Worm (Caenorhabditis elegans) whole organism, late embryonic: ENCODE data around the gene arrd-10.

ENCODE experiments used
- C08G9.2 ChIP-seq: sonication (generic microtip); optimal IDR thresholded peaks from 2 replicates; lab custom pipeline; 2016; ENCODE audit warnings: mild to moderate bottlenecking, missing genetic modification characterization, moderate library complexity, missing compliant biosample characterization
- C38D4.7 ChIP-seq: fragments of 200-800 bp; sonication (Bioruptor generic); optimal IDR thresholded peaks from 2 replicates; lab custom pipeline; 2018; ENCODE audit warnings: mild to moderate bottlenecking, missing genetic modification characterization, moderate library complexity, missing compliant biosample characterization
- K02D7.2 ChIP-seq: sonication (generic microtip); optimal IDR thresholded peaks from 2 replicates; lab custom pipeline; 2017; ENCODE audit warnings: mild to moderate bottlenecking, missing genetic modification characterization, missing compliant biosample characterization
- K09A11.1 ChIP-seq: sonication (generic microtip); optimal IDR thresholded peaks from 2 replicates; lab custom pipeline; 2017; ENCODE audit warnings: antibody characterized with exemption, mild to moderate bottlenecking, missing genetic modification characterization, missing compliant biosample characterization; ENCODE audit not compliant: insufficient read depth
- T23F11.4 ChIP-seq: fragments of 200-800 bp; sonication (Bioruptor generic); optimal IDR thresholded peaks from 2 replicates; lab custom pipeline; 2018; ENCODE audit warnings: mild to moderate bottlenecking, missing genetic modification characterization, missing compliant biosample characterization
- ahr-1 ChIP-seq: sonication (generic microtip); optimal IDR thresholded peaks from 2 replicates; lab custom pipeline; 2016; ENCODE audit warnings: missing genetic modification characterization, missing compliant biosample characterization
- ceh-14 ChIP-seq: sonication (generic microtip); optimal IDR thresholded peaks from 2 replicates; lab custom pipeline; 2016; ENCODE audit warnings: missing genotype, missing genetic modification characterization, missing compliant biosample characterization
- ceh-18 ChIP-seq: sonication (generic microtip); optimal IDR thresholded peaks from 2 replicates; lab custom pipeline; 2016; ENCODE audit warnings: missing genetic modification characterization, missing compliant biosample characterization
- ceh-2 ChIP-seq: sonication (generic microtip); optimal IDR thresholded peaks from 2 replicates; lab custom pipeline; 2016; ENCODE audit warnings: missing genotype, missing genetic modification characterization, missing compliant biosample characterization
- ceh-22 ChIP-seq: sonication (generic microtip); optimal IDR thresholded peaks from 2 replicates; lab custom pipeline; 2017; ENCODE audit warnings: missing biosample characterization, missing genetic modification characterization
- ceh-24 ChIP-seq: sonication (generic microtip); optimal IDR thresholded peaks from 2 replicates; lab custom pipeline; 2016; ENCODE audit warnings: mild to moderate bottlenecking, missing genetic modification characterization, missing compliant biosample characterization
- ceh-31 ChIP-seq: sonication (generic microtip); optimal IDR thresholded peaks from 2 replicates; lab custom pipeline; 2016; ENCODE audit warnings: missing genetic modification characterization, missing compliant biosample characterization
- ceh-48 ChIP-seq: sonication (generic microtip); optimal IDR thresholded peaks from 2 replicates; lab custom pipeline; 2016; ENCODE audit warnings: missing genetic modification characterization, inconsistent platforms, missing compliant biosample characterization
- ceh-9 ChIP-seq: sonication (generic microtip); optimal IDR thresholded peaks from 2 replicates; lab custom pipeline; 2016; ENCODE audit warnings: mild to moderate bottlenecking, missing genetic modification characterization, inconsistent platforms, missing compliant biosample characterization
- dve-1 ChIP-seq: sonication (generic microtip); optimal IDR thresholded peaks from 2 replicates; lab custom pipeline; 2017; ENCODE audit warnings: antibody characterized with exemption, mild to moderate bottlenecking, missing genetic modification characterization, missing compliant biosample characterization
- elt-2 ChIP-seq: sonication (generic microtip); optimal IDR thresholded peaks from 2 replicates; lab custom pipeline; 2016; ENCODE audit warnings: missing genetic modification reagents, missing genetic modification characterization, missing compliant biosample characterization
- elt-4 ChIP-seq: sonication (generic microtip); optimal IDR thresholded peaks from 2 replicates; lab custom pipeline; 2016; ENCODE audit warnings: missing genetic modification characterization, missing compliant biosample characterization
- eyg-1 ChIP-seq: sonication (generic microtip); optimal IDR thresholded peaks from 2 replicates; lab custom pipeline; 2016; ENCODE audit warnings: missing genotype, missing genetic modification characterization, missing compliant biosample characterization
- fax-1 ChIP-seq: sonication (generic microtip); optimal IDR thresholded peaks from 2 replicates; lab custom pipeline; 2016; ENCODE audit warnings: missing genotype, missing genetic modification characterization, missing compliant biosample characterization
- gmeb-2 ChIP-seq: sonication (generic microtip); optimal IDR thresholded peaks from 2 replicates; lab custom pipeline; 2016; ENCODE audit warnings: missing genetic modification characterization, inconsistent platforms, missing compliant biosample characterization
- hlh-13 ChIP-seq: fragments of 200-800 bp; sonication (Bioruptor generic); optimal IDR thresholded peaks from 2 replicates; lab custom pipeline; 2018; ENCODE audit warnings: mild to moderate bottlenecking, missing genetic modification characterization, missing compliant biosample characterization
- hlh-15 ChIP-seq: sonication (generic microtip); optimal IDR thresholded peaks from 2 replicates; lab custom pipeline; 2016; ENCODE audit warnings: missing genetic modification characterization, missing compliant biosample characterization
- hlh-30 ChIP-seq: sonication (generic microtip); optimal IDR thresholded peaks from 2 replicates; lab custom pipeline; 2017; ENCODE audit warnings: antibody characterized with exemption, missing genetic modification characterization, missing compliant biosample characterization; ENCODE audit not compliant: insufficient read depth
- hlh-6 ChIP-seq: sonication (generic microtip); optimal IDR thresholded peaks from 2 replicates; lab custom pipeline; 2016; ENCODE audit warnings: missing genotype, missing genetic modification characterization, missing compliant biosample characterization
- hlh-8 ChIP-seq: sonication (generic microtip); optimal IDR thresholded peaks from 2 replicates; lab custom pipeline; 2016; ENCODE audit warnings: missing genotype, missing genetic modification characterization, missing compliant biosample characterization
- lim-6 ChIP-seq: sonication (generic microtip); optimal IDR thresholded peaks from 2 replicates; lab custom pipeline; 2016; ENCODE audit warnings: missing genetic modification characterization, missing compliant biosample characterization
- lin-11 ChIP-seq: fragments of 200-800 bp; sonication (Bioruptor generic); optimal IDR thresholded peaks from 2 replicates; lab custom pipeline; 2018; ENCODE audit warnings: mild to moderate bottlenecking, missing genetic modification characterization, missing compliant biosample characterization
- nhr-11 ChIP-seq: fragments of 150-350 bp; optimal IDR thresholded peaks from 2 replicates; lab custom pipeline; 2014; ENCODE audit warnings: missing biosample characterization, missing genetic modification characterization
- nhr-232 ChIP-seq: sonication (generic microtip); optimal IDR thresholded peaks from 2 replicates; lab custom pipeline; 2016; ENCODE audit warnings: missing genetic modification characterization, missing compliant biosample characterization
- odd-2 ChIP-seq: sonication (generic microtip); optimal IDR thresholded peaks from 2 replicates; lab custom pipeline; 2017; ENCODE audit warnings: antibody characterized with exemption, mild to moderate bottlenecking, missing genetic modification characterization, missing compliant biosample characterization
- pat-9 ChIP-seq: fragments of 200-800 bp; sonication (Bioruptor generic); optimal IDR thresholded peaks from 2 replicates; lab custom pipeline; 2018; ENCODE audit warnings: mild to moderate bottlenecking, missing genetic modification characterization, moderate library complexity, missing compliant biosample characterization
- pqm-1 ChIP-seq: sonication (generic microtip); optimal IDR thresholded peaks from 2 replicates; lab custom pipeline; 2016; ENCODE audit warnings: missing genetic modification characterization, missing compliant biosample characterization
- pros-1 ChIP-seq: fragments of 150-350 bp; optimal IDR thresholded peaks from 2 replicates; lab custom pipeline; 2014; ENCODE audit warnings: missing biosample characterization, missing genetic modification reagents, missing genetic modification characterization
- rnt-1 ChIP-seq: sonication (generic microtip); optimal IDR thresholded peaks from 2 replicates; lab custom pipeline; 2016; ENCODE audit warnings: missing genetic modification characterization, missing compliant biosample characterization
- sdc-2 ChIP-seq: sonication (generic microtip); optimal IDR thresholded peaks from 2 replicates; lab custom pipeline; 2016; ENCODE audit warnings: missing genotype, missing genetic modification characterization, missing compliant biosample characterization
- sox-4 ChIP-seq: sonication (generic microtip); optimal IDR thresholded peaks from 2 replicates; lab custom pipeline; 2017; ENCODE audit warnings: mild to moderate bottlenecking, missing genetic modification characterization, inconsistent platforms, missing compliant biosample characterization
- tbx-2 ChIP-seq: sonication (generic microtip); optimal IDR thresholded peaks from 2 replicates; lab custom pipeline; 2016; ENCODE audit warnings: missing genetic modification characterization, missing compliant biosample characterization
- unc-3 ChIP-seq, 2 experiments: fragments of 200-800 bp in 1 of 2; sonication (Bioruptor generic) in 1 of 2; sonication (generic microtip) in 1 of 2; conservative IDR thresholded peaks in 1 of 2; optimal IDR thresholded peaks in 1 of 2; 2 replicates each; pipeline versions ENCODE4 v1.3.6 to Lab custom; 2016 to 2022; ENCODE audit warnings: missing compliant biosample characterization in 2 of 2, missing genetic modification characterization in 2 of 2, missing genetic modification reagents in 1 of 2
- unc-55 ChIP-seq: sonication (generic microtip); optimal IDR thresholded peaks from 2 replicates; lab custom pipeline; 2017; ENCODE audit warnings: missing biosample characterization, missing genetic modification reagents, missing genetic modification characterization
- zip-5 ChIP-seq: sonication (generic microtip); optimal IDR thresholded peaks from 2 replicates; lab custom pipeline; 2016; ENCODE audit warnings: missing genetic modification characterization, missing compliant biosample characterization
- ztf-16 ChIP-seq: sonication (generic microtip); optimal IDR thresholded peaks from 2 replicates; lab custom pipeline; 2017; ENCODE audit warnings: missing genetic modification characterization, missing compliant biosample characterization

The arrd-10 gene

ce11 chrII:12948158-12948557, 8.3 kb downstream of the arrd-10 start, which contains the start of gene F58G1.7:
Gene F58G1.7, minus strand, starts transcription at chrII:12948258.
- no peak for TF ChIP-seq fax-1
- no peak for TF ChIP-seq elt-2 (tag; lab: Kevin White, UChicago)
- TF ChIP-seq T23F11.4 (GFP tag; lab: Kevin White, UChicago), result no peak
- TF ChIP-seq C08G9.2 (tag; lab: Kevin White, UChicago), result no peak
- no peak for TF ChIP-seq tbx-2 (tag; lab: Kevin White, UChicago)
- TF ChIP-seq gmeb-2 (tag; lab: Kevin White, UChicago), result no peak
- no peak for TF ChIP-seq ztf-16 (tag; lab: Kevin White, UChicago)
- TF ChIP-seq rnt-1 (tag; lab: Kevin White, UChicago), result no peak
- TF ChIP-seq lim-6 (tag; lab: Kevin White, UChicago), result no peak
- TF ChIP-seq hlh-15 (tag; lab: Kevin White, UChicago), result no peak
- no peak for TF ChIP-seq ceh-9 (tag; lab: Kevin White, UChicago)
- TF ChIP-seq hlh-13 (GFP tag; lab: Kevin White, UChicago), result no peak
- no peak for TF ChIP-seq pros-1
- TF ChIP-seq ceh-2, result no peak
- TF ChIP-seq K02D7.2 (tag; lab: Kevin White, UChicago), result no peak
- TF ChIP-seq pqm-1 (tag; lab: Kevin White, UChicago), result no peak
- no peak for TF ChIP-seq unc-55 (GFP tag; lab: Kevin White, UChicago)

ce11 chrII:12953297-12953696, 13.4 kb downstream of the arrd-10 start:
- TF ChIP-seq hlh-30 (tag; lab: Kevin White, UChicago) (no peak), hlh-13 (GFP tag; lab: Kevin White, UChicago) (no peak), tbx-2 (tag; lab: Kevin White, UChicago) (peak; percentile 35), lin-11 (tag; lab: Kevin White, UChicago) (no peak), ceh-18 (tag; lab: Kevin White, UChicago) (peak; percentile 9), ceh-2 (no peak), elt-4 (no peak), unc-55 (GFP tag; lab: Kevin White, UChicago) (peak; percentile 67), ceh-9 (tag; lab: Kevin White, UChicago) (no peak), hlh-6 (tag; lab: Kevin White, UChicago) (no peak), rnt-1 (tag; lab: Kevin White, UChicago) (peak; percentile 43), hlh-8 (tag; lab: Kevin White, UChicago) (no peak), fax-1 (no peak), C08G9.2 (tag; lab: Kevin White, UChicago) (no peak), pqm-1 (tag; lab: Kevin White, UChicago) (no peak), ahr-1 (tag; lab: Kevin White, UChicago) (no peak), zip-5 (no peak), C38D4.7 (GFP tag; lab: Kevin White, UChicago) (no peak), ceh-22 (tag; lab: Kevin White, UChicago) (no peak), elt-2 (tag; lab: Kevin White, UChicago) (peak; percentile 6), ceh-31 (peak; percentile 0), ceh-24 (no peak), ceh-14 (no peak), ceh-48 (tag; lab: Kevin White, UChicago) (no peak), odd-2 (tag; lab: Kevin White, UChicago) (no peak)

- TF ChIP-seq ztf-16 (tag; lab: Kevin White, UChicago), result no peak
- no peak for TF ChIP-seq dve-1 (tag; lab: Kevin White, UChicago)
- no peak for TF ChIP-seq zip-5
- no peak for TF ChIP-seq nhr-232 (tag; lab: Kevin White, UChicago)
- TF ChIP-seq nhr-11, result no peak
- TF ChIP-seq ceh-2, result no peak
- TF ChIP-seq ceh-14, result no peak
- TF ChIP-seq sox-4 (tag; lab: Kevin White, UChicago), result no peak
- no peak for TF ChIP-seq hlh-8 (tag; lab: Kevin White, UChicago)
- TF ChIP-seq pat-9 (tag; lab: Kevin White, UChicago), result no peak
- no peak for TF ChIP-seq eyg-1 (tag; lab: Kevin White, UChicago)
- TF ChIP-seq C38D4.7 (GFP tag; lab: Kevin White, UChicago), result no peak
- TF ChIP-seq C08G9.2 (tag; lab: Kevin White, UChicago), result no peak
- TF ChIP-seq hlh-6 (tag; lab: Kevin White, UChicago), result no peak
- TF ChIP-seq elt-4, result no peak
- no peak for TF ChIP-seq unc-3 (GFP tag; conservative IDR thresholded peaks at IDR 0.05; lab: Robert Waterston, UW)
- TF ChIP-seq unc-3 (tag; optimal IDR thresholded peaks at IDR 0.05; lab: Kevin White, UChicago), result no peak
- no peak for TF ChIP-seq ceh-24
- no peak for TF ChIP-seq K09A11.1 (tag; lab: Kevin White, UChicago)
- no peak for TF ChIP-seq sdc-2
Measured at ce11 chrII:12954670-12955069, 14.8 kb downstream of the arrd-10 start, which contains the start of the genes Y38F1A.1 and Y38F1A.2. Gene Y38F1A.1, minus strand, starts transcription at chrII:12954770. Gene Y38F1A.2, plus strand, starts transcription at chrII:12954958.
